Fruit fly (Drosophila melanogaster): ENCODE measurements around the gene CG7083.

Gene CG7083

dm6 chr3L:8296941-8297340 lies 43.6 kb upstream of the CG7083 start, which contains the start of gene Rab19:
Rab19 (plus strand) TSS chr3L:8297018.
- no peak for TF ChIP-seq Rel (GFP tag; optimal IDR thresholded peaks at IDR 0.05)
- no peak for TF ChIP-seq Rel (tag; optimal IDR thresholded peaks at IDR 0.05)
- no peak for TF ChIP-seq foxo (GFP tag; optimal IDR thresholded peaks at IDR 0.05)
- TF ChIP-seq fru (GFP tag; optimal IDR thresholded peaks at IDR 0.05), result no peak
- peak; percentile 40 for TF ChIP-seq Hr78 (GFP tag; optimal IDR thresholded peaks at IDR 0.05)
- TF ChIP-seq woc (GFP tag; optimal IDR thresholded peaks at IDR 0.05), result no peak
- peak; percentile 18 for TF ChIP-seq brk (GFP tag; optimal IDR thresholded peaks at IDR 0.05)
- no peak for TF ChIP-seq CrebA (GFP tag; optimal IDR thresholded peaks at IDR 0.05; ENCODE audit: borderline replicate concordance)

dm6 chr3L:8297488-8297887 lies 43.1 kb upstream of the CG7083 start:
- no peak for TF ChIP-seq dmrt93B (GFP tag; optimal IDR thresholded peaks at IDR 0.05)
- no peak for TF ChIP-seq psq (GFP tag; optimal IDR thresholded peaks at IDR 0.05)
- TF ChIP-seq dl (GFP tag; optimal IDR thresholded peaks at IDR 0.05; ENCODE audit: insufficient read depth in 1 of 2, partially characterized antibody in 2 of 2), result no peak
- TF ChIP-seq Hr78 (GFP tag; optimal IDR thresholded peaks at IDR 0.05), result no peak
- no peak for TF ChIP-seq Hnf4 (GFP tag; optimal IDR thresholded peaks at IDR 0.05)
- peak; percentile 5 for TF ChIP-seq Jra (GFP tag; optimal IDR thresholded peaks at IDR 0.05)
- no peak for TF ChIP-seq OdsH (GFP tag; optimal IDR thresholded peaks at IDR 0.05)
- no peak for TF ChIP-seq sage (GFP tag; optimal IDR thresholded peaks at IDR 0.05)
- no peak for TF ChIP-seq Rel (GFP tag; optimal IDR thresholded peaks at IDR 0.05)
- TF ChIP-seq Rel (tag; optimal IDR thresholded peaks at IDR 0.05), result peak; percentile 82
- TF ChIP-seq lola (GFP tag; optimal IDR thresholded peaks at IDR 0.05), result no peak

dm6 chr3L:8299224-8300130 lies 41.1 kb upstream of the CG7083 start, which contains the start of the genes Arl5 and CG13671:
Arl5 (minus strand) TSS chr3L:8299839.
CG13671 (plus strand) TSS chr3L:8300064.
- TF ChIP-seq GATAd (GFP tag; optimal IDR thresholded peaks at IDR 0.05), result peak; percentile 47
- TF ChIP-seq HLH106 (tag; optimal IDR thresholded peaks at IDR 0.05), result peak; percentile 59
- TF ChIP-seq tai (GFP tag; optimal IDR thresholded peaks at IDR 0.05), result no peak
- TF ChIP-seq Hnf4 (GFP tag; optimal IDR thresholded peaks at IDR 0.05), result peak; percentile 89
- TF ChIP-seq Vsx2 (GFP tag; optimal IDR thresholded peaks at IDR 0.05; ENCODE audit: partially characterized antibody), result peak; percentile 97
- TF ChIP-seq sv (GFP tag; optimal IDR thresholded peaks at IDR 0.05), result peak; percentile 80
- TF ChIP-seq CG9705 (GFP tag; optimal IDR thresholded peaks at IDR 0.05), result no peak
- TF ChIP-seq ey (GFP tag; optimal IDR thresholded peaks at IDR 0.05), result peak; percentile 63
- TF ChIP-seq Dif (GFP tag; optimal IDR thresholded peaks at IDR 0.05; ENCODE audit: partially characterized antibody), result no peak
- peak; percentile 89 for TF ChIP-seq rgr (GFP tag; optimal IDR thresholded peaks at IDR 0.05)
- TF ChIP-seq psq (GFP tag; optimal IDR thresholded peaks at IDR 0.05), result peak; percentile 82
- TF ChIP-seq Dfd (GFP tag; optimal IDR thresholded peaks at IDR 0.05), result no peak
- TF ChIP-seq Jra (GFP tag; optimal IDR thresholded peaks at IDR 0.05), result peak; percentile 88
- TF ChIP-seq br (GFP tag; optimal IDR thresholded peaks at IDR 0.05), result peak; percentile 69
- TF ChIP-seq woc (GFP tag; optimal IDR thresholded peaks at IDR 0.05), result no peak
- no peak for TF ChIP-seq Myc (optimal IDR thresholded peaks at IDR 0.05)
- peak; percentile 89 for TF ChIP-seq brk (GFP tag; optimal IDR thresholded peaks at IDR 0.05)
- TF ChIP-seq CG32264 (GFP tag; optimal IDR thresholded peaks at IDR 0.05), result no peak
- TF ChIP-seq Sp1 (GFP tag; optimal IDR thresholded peaks at IDR 0.05), result peak; percentile 55
- TF ChIP-seq fru (GFP tag; optimal IDR thresholded peaks at IDR 0.05), result peak; percentile 86
- TF ChIP-seq foxo (GFP tag; optimal IDR thresholded peaks at IDR 0.05), result peak in 1 of 2 experiments; percentile 93
- no peak for TF ChIP-seq Rel (GFP tag; optimal IDR thresholded peaks at IDR 0.05)
- peak; percentile 55 for TF ChIP-seq Rel (tag; optimal IDR thresholded peaks at IDR 0.05)
- no peak for TF ChIP-seq lola (GFP tag; optimal IDR thresholded peaks at IDR 0.05)
- no peak for TF ChIP-seq Abd-B (GFP tag; optimal IDR thresholded peaks at IDR 0.05)
- TF ChIP-seq usp (GFP tag; optimal IDR thresholded peaks at IDR 0.05), result no peak
- TF ChIP-seq Mio (GFP tag; optimal IDR thresholded peaks at IDR 0.05), result no peak
- TF ChIP-seq pan (optimal IDR thresholded peaks at IDR 0.05), result no peak
- no peak for TF ChIP-seq dmrt93B (GFP tag; optimal IDR thresholded peaks at IDR 0.05)
- peak; percentile 85 for TF ChIP-seq h (GFP tag; optimal IDR thresholded peaks at IDR 0.05)
- no peak for TF ChIP-seq CrebA (GFP tag; optimal IDR thresholded peaks at IDR 0.05; ENCODE audit: borderline replicate concordance)
- TF ChIP-seq OdsH (GFP tag; optimal IDR thresholded peaks at IDR 0.05), result peak; percentile 84
- no peak for TF ChIP-seq sage (GFP tag; optimal IDR thresholded peaks at IDR 0.05)
- peak; percentile 30 for TF ChIP-seq Hr83 (GFP tag; optimal IDR thresholded peaks at IDR 0.05; ENCODE audit: poor library complexity, severe bottlenecking)
- TF ChIP-seq Hr78 (GFP tag; optimal IDR thresholded peaks at IDR 0.05), result no peak
- no peak for TF ChIP-seq jim (GFP tag; optimal IDR thresholded peaks at IDR 0.05)
- no peak for TF ChIP-seq dl (GFP tag; optimal IDR thresholded peaks at IDR 0.05; ENCODE audit: insufficient read depth in 1 of 2, partially characterized antibody in 2 of 2)
- TF ChIP-seq dsf (GFP tag; optimal IDR thresholded peaks at IDR 0.05; ENCODE audit: borderline replicate concordance), result peak; percentile 79
- TF ChIP-seq N (GFP tag; optimal IDR thresholded peaks at IDR 0.05), result no peak
